Fruit fly (Drosophila melanogaster) whole organism, pupa: ENCODE data around the gene Cpr78E.

Experiments used
- CG12605 ChIP-seq: fragments of 200-800 bp; sonication (Bioruptor generic); IDR thresholded peaks from 2 replicates; pipeline ENCODE4 v1.3.6; 2022; ENCODE audit warnings: missing biosample characterization, missing genetic modification characterization
- CG13204 ChIP-seq: fragments of 200-800 bp; sonication (Bioruptor generic); optimal IDR thresholded peaks from 2 replicates; lab custom pipeline; 2018; ENCODE audit warnings: missing biosample characterization, mild to moderate bottlenecking, missing genetic modification characterization, moderate library complexity
- CG15710 ChIP-seq: fragments of 200-800 bp; sonication (Bioruptor generic); optimal IDR thresholded peaks from 2 replicates; lab custom pipeline; 2018; ENCODE audit warnings: missing biosample characterization, mild to moderate bottlenecking, missing genetic modification characterization, moderate library complexity
- CG34367 ChIP-seq: fragments of 200-800 bp; sonication (Bioruptor generic); optimal IDR thresholded peaks from 2 replicates; lab custom pipeline; 2018; ENCODE audit warnings: missing biosample characterization, mild to moderate bottlenecking, missing genetic modification characterization
- CG9948 ChIP-seq: fragments of 200-800 bp; sonication (Bioruptor generic); optimal IDR thresholded peaks from 2 replicates; lab custom pipeline; 2018; ENCODE audit warnings: missing biosample characterization, mild to moderate bottlenecking, missing genetic modification characterization, moderate library complexity
- D1 ChIP-seq: fragments of 200-800 bp; sonication (Bioruptor generic); optimal IDR thresholded peaks from 2 replicates; lab custom pipeline; 2018; ENCODE audit warnings: missing biosample characterization, mild to moderate bottlenecking, missing genetic modification characterization, moderate library complexity
- EcR ChIP-seq: fragments of 200-800 bp; sonication (Bioruptor generic); optimal IDR thresholded peaks from 3 replicates; lab custom pipeline; 2019; ENCODE audit warnings: missing biosample characterization, missing genetic modification characterization, mild to moderate bottlenecking, moderate library complexity, missing genetic modification reagents
- Ets98B ChIP-seq: fragments of 200-800 bp; sonication (Bioruptor generic); IDR thresholded peaks from 2 replicates; pipeline ENCODE4 v1.3.6; 2022; ENCODE audit warnings: missing biosample characterization, missing genetic modification characterization
- Pif1A ChIP-seq: fragments of 200-800 bp; sonication (Bioruptor generic); optimal IDR thresholded peaks from 3 replicates; lab custom pipeline; 2016; ENCODE audit warnings: missing biosample characterization, missing genetic modification characterization
- Pif1B ChIP-seq: fragments of 200-800 bp; sonication (Bioruptor generic); optimal IDR thresholded peaks from 3 replicates; lab custom pipeline; 2016; ENCODE audit warnings: missing biosample characterization, missing genetic modification characterization
- fd96Ca ChIP-seq: fragments of 200-800 bp; sonication (Bioruptor generic); IDR thresholded peaks from 3 replicates; pipeline ENCODE4 v1.3.6; 2022; ENCODE audit warnings: missing biosample characterization, missing genetic modification characterization
- rn ChIP-seq: fragments of 200-800 bp; sonication (Bioruptor generic); IDR thresholded peaks from 2 replicates; pipeline ENCODE4 v1.3.6; 2022; ENCODE audit warnings: missing biosample characterization, missing genetic modification characterization

DNA sequence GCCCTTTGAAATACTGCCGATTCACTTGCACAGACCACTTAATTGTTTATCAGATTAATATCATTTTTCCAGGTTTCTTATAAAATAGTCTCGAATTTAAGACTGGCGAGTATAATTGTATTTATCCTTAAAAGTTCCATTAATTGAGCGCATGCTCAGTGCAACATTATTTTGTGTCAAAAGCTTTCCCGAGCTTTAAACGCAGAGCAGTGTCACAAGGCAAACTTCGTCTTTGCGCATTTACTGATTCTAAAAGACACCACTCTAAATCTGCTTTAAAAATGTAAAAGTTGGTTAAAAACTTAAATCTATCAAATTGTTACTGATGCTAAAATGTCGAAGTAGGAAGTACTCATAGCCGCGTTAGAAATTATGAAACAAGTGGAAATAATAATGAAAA lies 41.2 kb downstream of the Cpr78E start, which contains the start of the genes CG7166 and Alg11:
- TF ChIP-seq fd96Ca (GFP tag; lab: Robert Waterston, UW), result no peak
- no peak for TF ChIP-seq EcR
- TF ChIP-seq Pif1A (GFP tag; lab: Kevin White, UChicago), result no peak
- TF ChIP-seq Pif1B (GFP tag; lab: Kevin White, UChicago), result no peak
- TF ChIP-seq CG15710 (tag; lab: Kevin White, UChicago), result no peak
- TF ChIP-seq Ets98B (GFP tag; lab: Robert Waterston, UW), result no peak
- TF ChIP-seq CG34367 (tag; lab: Kevin White, UChicago), result no peak
- no peak for TF ChIP-seq D1 (tag; lab: Kevin White, UChicago)
- TF ChIP-seq CG13204 (GFP tag; lab: Kevin White, UChicago), result no peak
- TF ChIP-seq CG12605 (GFP tag; lab: Robert Waterston, UW), result no peak
- no peak for TF ChIP-seq CG9948 (tag; lab: Kevin White, UChicago)
- TF ChIP-seq rn (GFP tag; lab: Robert Waterston, UW), result no peak
